Fruit fly (Drosophila melanogaster): ENCODE data around the gene Tengl1.
A peak's percentile ranks its signal among the peaks of the same experiment; 100 is the strongest.

Tengl1 gene

dm6 chr2L:2217067-2217684, 23.2 kb downstream of the Tengl1 start, which contains the start of the genes CG15386, CG42371 and mio:
TSS of gene CG15386 (minus strand) at chr2L:2217246.
TSS of gene CG42371 (minus strand) at chr2L:2217246.
TSS of gene mio (plus strand) at chr2L:2217290.
- TF ChIP-seq usp (GFP tag; optimal IDR thresholded peaks at IDR 0.05) (no peak), CG8478 (optimal IDR thresholded peaks at IDR 0.05) (no peak), pan (optimal IDR thresholded peaks at IDR 0.05) (no peak), psq (optimal IDR thresholded peaks at IDR 0.05) (no peak), EcR (GFP tag; optimal IDR thresholded peaks at IDR 0.05) (no peak)

- TF ChIP-seq EcR (GFP tag; optimal IDR thresholded peaks at IDR 0.05) (no peak), psq (optimal IDR thresholded peaks at IDR 0.05) (no peak), usp (GFP tag; optimal IDR thresholded peaks at IDR 0.05) (no peak), CG8478 (optimal IDR thresholded peaks at IDR 0.05) (no peak), Dll (optimal IDR thresholded peaks at IDR 0.05) (no peak), pan (optimal IDR thresholded peaks at IDR 0.05) (no peak)
Measured at dm6 chr2L:2216065-2216464, 24.3 kb downstream of the Tengl1 start, which contains the start of gene daed. TSS of gene daed (minus strand) at chr2L:2216311.

dm6 chr2L:2214004-2214403, 26.4 kb downstream of the Tengl1 start, which contains the start of the genes Uch and CG34174:
TSS of gene Uch (minus strand) at chr2L:2214211.
TSS of gene CG34174 (plus strand) at chr2L:2214266.
- TF ChIP-seq usp (GFP tag; optimal IDR thresholded peaks at IDR 0.05) = no peak
- no peak for TF ChIP-seq CG8478 (optimal IDR thresholded peaks at IDR 0.05)
- TF ChIP-seq pan (optimal IDR thresholded peaks at IDR 0.05) = no peak
- TF ChIP-seq Dll (optimal IDR thresholded peaks at IDR 0.05) = no peak
- no peak for TF ChIP-seq psq (optimal IDR thresholded peaks at IDR 0.05)
- TF ChIP-seq EcR (GFP tag; optimal IDR thresholded peaks at IDR 0.05) = no peak

dm6 chr2L:2212478-2212877, 27.9 kb downstream of the Tengl1 start, which contains the start of gene CG15385:
TSS of gene CG15385 (minus strand) at chr2L:2212571.
- no peak for TF ChIP-seq Dll (optimal IDR thresholded peaks at IDR 0.05)
- no peak for TF ChIP-seq usp (GFP tag; optimal IDR thresholded peaks at IDR 0.05)
- TF ChIP-seq psq (optimal IDR thresholded peaks at IDR 0.05) = no peak
- TF ChIP-seq CG8478 (optimal IDR thresholded peaks at IDR 0.05) = no peak
- TF ChIP-seq EcR (GFP tag; optimal IDR thresholded peaks at IDR 0.05) = no peak
- no peak for TF ChIP-seq pan (optimal IDR thresholded peaks at IDR 0.05)

- TF ChIP-seq EcR (GFP tag; optimal IDR thresholded peaks at IDR 0.05) = no peak
- no peak for TF ChIP-seq CG8478 (optimal IDR thresholded peaks at IDR 0.05)
- no peak for TF ChIP-seq usp (GFP tag; optimal IDR thresholded peaks at IDR 0.05)
- TF ChIP-seq psq (optimal IDR thresholded peaks at IDR 0.05) = no peak
- TF ChIP-seq Dll (optimal IDR thresholded peaks at IDR 0.05) = no peak
- TF ChIP-seq pan (optimal IDR thresholded peaks at IDR 0.05) = no peak
Measured at dm6 chr2L:2209002-2209401, 31.4 kb downstream of the Tengl1 start, which contains the start of gene CG33124. TSS of gene CG33124 (minus strand) at chr2L:2209102.

- TF ChIP-seq usp (GFP tag; optimal IDR thresholded peaks at IDR 0.05) (no peak), EcR (GFP tag; optimal IDR thresholded peaks at IDR 0.05) (no peak), CG8478 (optimal IDR thresholded peaks at IDR 0.05) (no peak), pan (optimal IDR thresholded peaks at IDR 0.05) (no peak), psq (optimal IDR thresholded peaks at IDR 0.05) (no peak), Dll (optimal IDR thresholded peaks at IDR 0.05) (no peak)
Measured at dm6 chr2L:2206066-2206465, 34.3 kb downstream of the Tengl1 start, which contains the start of gene CG31668. TSS of gene CG31668 (minus strand) at chr2L:2206166.

dm6 chr2L:2202853-2203717, 37.3 kb downstream of the Tengl1 start:
- TF ChIP-seq Dll (optimal IDR thresholded peaks at IDR 0.05) = no peak
- TF ChIP-seq EcR (GFP tag; optimal IDR thresholded peaks at IDR 0.05) = peak; percentile 98 to 99

- no peak for TF ChIP-seq usp (GFP tag; optimal IDR thresholded peaks at IDR 0.05)
- TF ChIP-seq EcR (GFP tag; optimal IDR thresholded peaks at IDR 0.05) = peak; percentile 98
- no peak for TF ChIP-seq psq (optimal IDR thresholded peaks at IDR 0.05)
- no peak for TF ChIP-seq pan (optimal IDR thresholded peaks at IDR 0.05)
- TF ChIP-seq Dll (optimal IDR thresholded peaks at IDR 0.05) = peak; percentile 29
- TF ChIP-seq CG8478 (optimal IDR thresholded peaks at IDR 0.05) = no peak
Measured at dm6 chr2L:2202018-2202852, 38.2 kb downstream of the Tengl1 start.

- no peak for TF ChIP-seq pan (optimal IDR thresholded peaks at IDR 0.05)
- peak in 1 of 2 experiments; percentile 82 for TF ChIP-seq EcR (GFP tag; optimal IDR thresholded peaks at IDR 0.05)
Measured at dm6 chr2L:2201107-2201561, 39.3 kb downstream of the Tengl1 start.

dm6 chr2L:2200136-2201036, 40.0 kb downstream of the Tengl1 start:
- TF ChIP-seq psq (optimal IDR thresholded peaks at IDR 0.05) = no peak
- no peak for TF ChIP-seq pan (optimal IDR thresholded peaks at IDR 0.05)
- peak; percentile 100 for TF ChIP-seq EcR (GFP tag; optimal IDR thresholded peaks at IDR 0.05)

- TF ChIP-seq pan (optimal IDR thresholded peaks at IDR 0.05) (no peak), Dll (optimal IDR thresholded peaks at IDR 0.05) (no peak), CG8478 (optimal IDR thresholded peaks at IDR 0.05) (no peak), usp (GFP tag; optimal IDR thresholded peaks at IDR 0.05) (no peak), EcR (GFP tag; optimal IDR thresholded peaks at IDR 0.05) (no peak), psq (optimal IDR thresholded peaks at IDR 0.05) (no peak)
Measured at dm6 chr2L:2199433-2199796, 41.0 kb downstream of the Tengl1 start.

Data from whole organism.